Worm (Caenorhabditis elegans) whole organism, young adult: ENCODE data around the gene Y62H9A.15.
A peak's percentile ranks its signal among the peaks of the same experiment; 100 is the strongest.

ENCODE experiments used
- B0019.2 ChIP-seq: fragments of 200-800 bp; sonication (Bioruptor generic); conservative IDR thresholded peaks from 2 replicates; pipeline ENCODE4 v1.3.6; 2022; ENCODE audit warnings: missing genetic modification reagents, missing genetic modification characterization, missing compliant biosample characterization
- B0035.1 ChIP-seq: sonication (generic microtip); optimal IDR thresholded peaks from 2 replicates; lab custom pipeline; 2016; ENCODE audit warnings: missing genetic modification characterization, mild to moderate bottlenecking, missing compliant biosample characterization, missing genotype, missing genetic modification reagents
- D2030.7 ChIP-seq: fragments of 200-800 bp; sonication (Bioruptor generic); IDR thresholded peaks from 2 replicates; pipeline ENCODE4 v1.3.6; 2022; ENCODE audit warnings: missing genetic modification reagents, missing genetic modification characterization, missing compliant biosample characterization
- F49E8.2 ChIP-seq: sonication (generic microtip); optimal IDR thresholded peaks from 3 replicates; lab custom pipeline; 2017; ENCODE audit warnings: missing genetic modification characterization, mild to moderate bottlenecking, missing compliant biosample characterization, antibody characterized with exemption, moderate library complexity; ENCODE audit not compliant: insufficient read depth
- F57A8.1 ChIP-seq: fragments of 200-800 bp; sonication (Bioruptor generic); optimal IDR thresholded peaks from 2 replicates; lab custom pipeline; 2018; ENCODE audit warnings: mild to moderate bottlenecking, missing genetic modification characterization, moderate library complexity, missing compliant biosample characterization
- T07F8.4 ChIP-seq: sonication (generic microtip); optimal IDR thresholded peaks from 2 replicates; lab custom pipeline; 2016; ENCODE audit warnings: mild to moderate bottlenecking, missing genetic modification characterization, moderate library complexity, missing compliant biosample characterization
- Y53F4B.3 ChIP-seq: fragments of 200-800 bp; sonication (Bioruptor generic); IDR thresholded peaks from 2 replicates; pipeline ENCODE4 v1.3.6; 2022; ENCODE audit warnings: missing genetic modification reagents, missing genetic modification characterization, missing compliant biosample characterization
- Y53G8AR.9 ChIP-seq: fragments of 200-800 bp; sonication (Bioruptor generic); conservative IDR thresholded peaks from 2 replicates; pipeline ENCODE4 v1.3.6; 2022; ENCODE audit warnings: missing genetic modification reagents, missing genetic modification characterization, missing compliant biosample characterization
- Y56A3A.18 ChIP-seq: fragments of 200-800 bp; sonication (Bioruptor generic); IDR thresholded peaks from 2 replicates; pipeline ENCODE4 v1.3.6; 2022; ENCODE audit warnings: missing genetic modification reagents, missing genetic modification characterization, missing compliant biosample characterization
- Y67H2A.10 ChIP-seq: fragments of 200-800 bp; sonication (Bioruptor generic); conservative IDR thresholded peaks from 2 replicates; pipeline ENCODE4 v1.3.6; 2022; ENCODE audit warnings: missing genetic modification reagents, missing genetic modification characterization, missing compliant biosample characterization
- Y95B8A.8 ChIP-seq: fragments of 200-800 bp; sonication (Bioruptor generic); IDR thresholded peaks from 2 replicates; pipeline ENCODE4 v1.3.6; 2022; ENCODE audit warnings: missing genetic modification reagents, missing genetic modification characterization, missing compliant biosample characterization
- ZK185.1 ChIP-seq: sonication (generic microtip); optimal IDR thresholded peaks from 2 replicates; lab custom pipeline; 2016; ENCODE audit warnings: mild to moderate bottlenecking, missing genetic modification characterization, missing compliant biosample characterization; ENCODE audit not compliant: poor library complexity, severe bottlenecking
- akir-1 ChIP-seq: fragments of 200-800 bp; sonication (Bioruptor generic); optimal IDR thresholded peaks from 2 replicates; lab custom pipeline; 2018; ENCODE audit warnings: mild to moderate bottlenecking, missing genetic modification characterization, moderate library complexity, missing compliant biosample characterization
- aptf-2 ChIP-seq: fragments of 200-800 bp; sonication (Bioruptor generic); conservative IDR thresholded peaks from 2 replicates; pipeline ENCODE4 v1.3.6; 2022; ENCODE audit warnings: missing genetic modification reagents, missing genetic modification characterization, missing compliant biosample characterization
- athp-1 ChIP-seq: sonication (generic microtip); optimal IDR thresholded peaks from 2 replicates; lab custom pipeline; 2017; ENCODE audit warnings: mild to moderate bottlenecking, missing genetic modification characterization, missing compliant biosample characterization
- bed-1 ChIP-seq: fragments of 200-800 bp; sonication (Bioruptor generic); IDR thresholded peaks from 2 replicates; pipeline ENCODE4 v1.3.6; 2022; ENCODE audit warnings: missing genetic modification reagents, missing genetic modification characterization, missing compliant biosample characterization
- cebp-1 ChIP-seq, 2 experiments: fragments of 200-800 bp in 1 of 2; sonication (Bioruptor generic) in 1 of 2; sonication (generic microtip) in 1 of 2; IDR thresholded peaks in 1 of 2; optimal IDR thresholded peaks in 1 of 2; 2 replicates each; pipeline versions ENCODE4 v1.3.6 to Lab custom; 2017 to 2022; ENCODE audit warnings: missing compliant biosample characterization in 2 of 2, missing genetic modification characterization in 2 of 2, mild to moderate bottlenecking in 1 of 2, missing genetic modification reagents in 1 of 2, moderate library complexity in 1 of 2
- cebp-2 ChIP-seq: fragments of 200-800 bp; sonication (Bioruptor generic); IDR thresholded peaks from 2 replicates; pipeline ENCODE4 v1.3.6; 2022; ENCODE audit warnings: missing genetic modification characterization, missing compliant biosample characterization
- ceh-27 ChIP-seq: fragments of 200-800 bp; sonication (Bioruptor generic); optimal IDR thresholded peaks from 2 replicates; lab custom pipeline; 2018; ENCODE audit warnings: mild to moderate bottlenecking, missing genetic modification characterization, moderate library complexity, missing compliant biosample characterization
- ceh-40 ChIP-seq: fragments of 200-800 bp; sonication (Bioruptor generic); IDR thresholded peaks from 2 replicates; pipeline ENCODE4 v1.3.6; 2022; ENCODE audit warnings: missing genetic modification characterization, missing compliant biosample characterization
- ceh-91 ChIP-seq: fragments of 200-800 bp; sonication (Bioruptor generic); IDR thresholded peaks from 2 replicates; pipeline ENCODE4 v1.3.6; 2022; ENCODE audit warnings: missing genetic modification reagents, missing genetic modification characterization, missing compliant biosample characterization
- dpl-1 ChIP-seq: fragments of 150-350 bp; optimal IDR thresholded peaks from 2 replicates; lab custom pipeline; 2014; ENCODE audit warnings: missing biosample characterization, missing genetic modification reagents, missing genetic modification characterization
- egrh-3 ChIP-seq: fragments of 200-800 bp; sonication (Bioruptor generic); IDR thresholded peaks from 2 replicates; pipeline ENCODE4 v1.3.6; 2022; ENCODE audit warnings: missing genetic modification reagents, missing genetic modification characterization, missing compliant biosample characterization
- ets-4 ChIP-seq: fragments of 200-800 bp; sonication (Bioruptor generic); optimal IDR thresholded peaks from 2 replicates; lab custom pipeline; 2018; ENCODE audit warnings: mild to moderate bottlenecking, missing genetic modification characterization, missing compliant biosample characterization
- fkh-3 ChIP-seq: sonication (generic microtip); optimal IDR thresholded peaks from 2 replicates; lab custom pipeline; 2016; ENCODE audit warnings: mild to moderate bottlenecking, missing genetic modification characterization, missing compliant biosample characterization
- him-1 ChIP-seq: sonication (generic microtip); optimal IDR thresholded peaks from 2 replicates; lab custom pipeline; 2016; ENCODE audit warnings: missing genotype, missing genetic modification reagents, missing genetic modification characterization, missing compliant biosample characterization
- hlh-26 ChIP-seq: fragments of 200-800 bp; sonication (Bioruptor generic); conservative IDR thresholded peaks from 2 replicates; pipeline ENCODE4 v1.3.6; 2022; ENCODE audit warnings: missing genetic modification reagents, missing genetic modification characterization, missing compliant biosample characterization
- hmg-20 ChIP-seq: fragments of 200-800 bp; sonication (Bioruptor generic); IDR thresholded peaks from 2 replicates; pipeline ENCODE4 v1.3.6; 2022; ENCODE audit warnings: missing genetic modification reagents, missing genetic modification characterization, missing compliant biosample characterization
- hrde-1 ChIP-seq: sonication (generic microtip); optimal IDR thresholded peaks from 2 replicates; lab custom pipeline; 2016; ENCODE audit warnings: missing genetic modification characterization, mild to moderate bottlenecking, missing compliant biosample characterization, moderate library complexity, missing genotype, missing genetic modification reagents, borderline replicate concordance
- let-526 ChIP-seq: fragments of 200-800 bp; sonication (Bioruptor generic); IDR thresholded peaks from 2 replicates; pipeline ENCODE4 v1.3.6; 2022; ENCODE audit warnings: missing genetic modification reagents, missing genetic modification characterization, missing compliant biosample characterization
- lsl-1 ChIP-seq: fragments of 200-800 bp; sonication (Bioruptor generic); optimal IDR thresholded peaks from 2 replicates; lab custom pipeline; 2018; ENCODE audit warnings: mild to moderate bottlenecking, missing genetic modification characterization, moderate library complexity, missing compliant biosample characterization
- madf-3 ChIP-seq: fragments of 200-800 bp; sonication (Bioruptor generic); IDR thresholded peaks from 2 replicates; pipeline ENCODE4 v1.3.6; 2022; ENCODE audit warnings: missing genetic modification reagents, missing genetic modification characterization, missing compliant biosample characterization
- mel-28 ChIP-seq: sonication (generic microtip); optimal IDR thresholded peaks from 2 replicates; lab custom pipeline; 2016; ENCODE audit warnings: borderline replicate concordance, mild to moderate bottlenecking, missing genetic modification characterization, missing compliant biosample characterization
- mes-4 ChIP-seq: sonication (generic microtip); optimal IDR thresholded peaks from 2 replicates; lab custom pipeline; 2016; ENCODE audit warnings: missing genotype, missing genetic modification characterization, missing compliant biosample characterization
- nfya-2 ChIP-seq: fragments of 200-800 bp; sonication (Bioruptor generic); IDR thresholded peaks from 2 replicates; pipeline ENCODE4 v1.3.6; 2022; ENCODE audit warnings: missing genetic modification reagents, missing genetic modification characterization, missing compliant biosample characterization
- nfyb-1 ChIP-seq: fragments of 200-800 bp; sonication (Bioruptor generic); IDR thresholded peaks from 2 replicates; pipeline ENCODE4 v1.3.6; 2022; ENCODE audit warnings: missing genetic modification reagents, missing genetic modification characterization, missing compliant biosample characterization
- nhr-80 ChIP-seq: sonication (generic microtip); optimal IDR thresholded peaks from 2 replicates; lab custom pipeline; 2016; ENCODE audit warnings: missing genetic modification characterization, missing compliant biosample characterization
- pha-4 ChIP-seq: fragments of 150-350 bp; sonication (generic microtip); optimal IDR thresholded peaks from 2 replicates; lab custom pipeline; 2014; ENCODE audit warnings: missing biosample characterization, missing genetic modification reagents, missing genetic modification characterization
- rcor-1 ChIP-seq: fragments of 200-800 bp; sonication (Bioruptor generic); IDR thresholded peaks from 2 replicates; pipeline ENCODE4 v1.3.6; 2022; ENCODE audit warnings: missing genetic modification reagents, missing genetic modification characterization, missing compliant biosample characterization
- rec-8 ChIP-seq, 2 experiments: sonication (generic microtip); optimal IDR thresholded peaks; 2 replicates each; lab custom pipeline; 2016; ENCODE audit warnings: mild to moderate bottlenecking in 2 of 2, missing genetic modification characterization in 2 of 2, missing genetic modification reagents in 2 of 2, missing genotype in 2 of 2, missing biosample characterization in 1 of 2, missing compliant biosample characterization in 1 of 2, moderate library complexity in 1 of 2
- sea-2 ChIP-seq: fragments of 200-800 bp; sonication (Bioruptor generic); IDR thresholded peaks from 2 replicates; pipeline ENCODE4 v1.3.6; 2022; ENCODE audit warnings: missing genetic modification characterization, missing compliant biosample characterization
- snpc-3.4 ChIP-seq: sonication (generic microtip); optimal IDR thresholded peaks from 2 replicates; lab custom pipeline; 2017; ENCODE audit warnings: missing genetic modification characterization, mild to moderate bottlenecking, missing compliant biosample characterization, antibody characterized with exemption, moderate library complexity, missing genotype, missing genetic modification reagents
- tbx-9 ChIP-seq: sonication (generic microtip); optimal IDR thresholded peaks from 2 replicates; lab custom pipeline; 2016; ENCODE audit warnings: borderline replicate concordance, missing genetic modification characterization, inconsistent platforms, missing compliant biosample characterization
- zfh-2 ChIP-seq: fragments of 200-800 bp; sonication (Bioruptor generic); conservative IDR thresholded peaks from 2 replicates; pipeline ENCODE4 v1.3.6; 2022; ENCODE audit warnings: missing genetic modification reagents, missing genetic modification characterization, missing compliant biosample characterization
- zim-3 ChIP-seq: sonication (generic microtip); optimal IDR thresholded peaks from 2 replicates; lab custom pipeline; 2017; ENCODE audit warnings: mild to moderate bottlenecking, missing genetic modification characterization, moderate library complexity, missing compliant biosample characterization
- ztf-26 ChIP-seq: sonication (generic microtip); optimal IDR thresholded peaks from 2 replicates; lab custom pipeline; 2017; ENCODE audit warnings: missing genetic modification characterization, missing compliant biosample characterization
- ztf-6 ChIP-seq: fragments of 200-800 bp; sonication (Bioruptor generic); IDR thresholded peaks from 2 replicates; pipeline ENCODE4 v1.3.6; 2022; ENCODE audit warnings: missing genetic modification reagents, missing genetic modification characterization, missing compliant biosample characterization

Y62H9A.15 gene

DNA sequence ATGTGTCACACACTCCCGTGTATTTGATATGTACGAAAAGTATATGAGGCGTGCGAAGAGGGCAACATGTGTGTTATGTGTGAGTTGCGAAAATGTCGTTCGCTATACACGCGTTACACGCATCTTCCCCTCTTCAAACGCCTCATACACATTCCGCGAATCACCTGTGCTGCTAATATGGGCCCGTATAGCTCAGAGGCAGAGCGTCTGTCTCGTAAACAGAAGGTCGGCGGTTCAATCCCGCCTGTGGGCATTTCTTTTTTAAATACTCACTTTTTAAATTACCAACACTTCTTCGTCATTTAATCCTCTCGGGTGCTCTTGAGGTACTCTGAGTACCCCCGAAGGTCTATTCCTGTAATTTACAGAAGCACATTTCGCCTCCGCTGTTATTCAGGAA lies 23.6 kb upstream of the Y62H9A.15 start (continued):
- peak; percentile 58 for TF ChIP-seq athp-1
- peak in 1 of 2 experiments; percentile 50 for TF ChIP-seq rec-8 (tag; optimal IDR thresholded peaks at IDR 0.05; lab: Kevin White, UChicago)
- TF ChIP-seq B0035.1 (tag; lab: Kevin White, UChicago): peak; percentile 42
- no peak for TF ChIP-seq Y95B8A.8 (GFP tag; lab: Robert Waterston, UW)
- peak; percentile 86 for TF ChIP-seq D2030.7 (GFP tag; lab: Robert Waterston, UW)
- TF ChIP-seq zfh-2 (GFP tag; lab: Robert Waterston, UW): no peak
- TF ChIP-seq hlh-26 (GFP tag; lab: Robert Waterston, UW): no peak
- TF ChIP-seq F57A8.1: peak; percentile 22
- peak; percentile 16; the same call in 1 of the 2 replicates for TF ChIP-seq hmg-20 (GFP tag; lab: Robert Waterston, UW)
- TF ChIP-seq madf-3: 0 out of 2 replicates have a peak, but pooled peaks have one; percentile 17
- TF ChIP-seq T07F8.4 (tag; lab: Kevin White, UChicago): peak; percentile 23
- TF ChIP-seq dpl-1 (GFP tag; lab: Kevin White, UChicago): no peak
- no peak for TF ChIP-seq nfya-2
- peak; percentile 87 for TF ChIP-seq him-1
- peak; percentile 2 for TF ChIP-seq mes-4
- no peak for TF ChIP-seq F49E8.2 (tag; lab: Kevin White, UChicago)
- TF ChIP-seq nhr-80 (tag; lab: Kevin White, UChicago): no peak
- TF ChIP-seq bed-1 (GFP tag; lab: Robert Waterston, UW): peak; percentile 56; the same call in 1 of the 2 replicates
- 0 out of 2 replicates have a peak, but pooled peaks have one; percentile 26 for TF ChIP-seq Y53F4B.3
- TF ChIP-seq ceh-27 (GFP tag; lab: Kevin White, UChicago): peak; percentile 3
- TF ChIP-seq akir-1: no peak
- TF ChIP-seq aptf-2 (GFP tag; lab: Robert Waterston, UW): no peak
- peak; percentile 17 for TF ChIP-seq hrde-1 (tag; lab: Kevin White, UChicago)
- TF ChIP-seq tbx-9: no peak
- TF ChIP-seq egrh-3: no peak
- no peak for TF ChIP-seq lsl-1
- peak; percentile 62 for TF ChIP-seq snpc-3.4
- no peak for TF ChIP-seq pha-4
- peak; percentile 50 for TF ChIP-seq ZK185.1
- no peak for TF ChIP-seq ceh-91 (GFP tag; lab: Robert Waterston, UW)
- TF ChIP-seq cebp-1 (GFP tag; IDR thresholded peaks at IDR 0.05; lab: Robert Waterston, UW): 0 out of 2 replicates have a peak, but pooled peaks have one; percentile 30
- TF ChIP-seq cebp-1 (tag; optimal IDR thresholded peaks at IDR 0.05; lab: Kevin White, UChicago): no peak
- peak; percentile 14 for TF ChIP-seq zim-3 (tag; lab: Kevin White, UChicago)
- no peak for TF ChIP-seq Y67H2A.10 (GFP tag; lab: Robert Waterston, UW)
- TF ChIP-seq mel-28 (tag; lab: Kevin White, UChicago): no peak
- no peak for TF ChIP-seq fkh-3 (tag; lab: Kevin White, UChicago)
- no peak for TF ChIP-seq B0019.2 (GFP tag; lab: Robert Waterston, UW)
- TF ChIP-seq let-526: no peak
- TF ChIP-seq cebp-2: peak; percentile 85
- peak; percentile 27; the same call in 1 of the 2 replicates for TF ChIP-seq rcor-1 (GFP tag; lab: Robert Waterston, UW)
- TF ChIP-seq sea-2 (GFP tag; lab: Robert Waterston, UW): peak; percentile 82; the same call in 1 of the 2 replicates
- 0 out of 2 replicates have a peak, but pooled peaks have one; percentile 42 for TF ChIP-seq Y56A3A.18 (GFP tag; lab: Robert Waterston, UW)
- no peak for TF ChIP-seq Y53G8AR.9
- peak; percentile 67 for TF ChIP-seq nfyb-1 (GFP tag; lab: Robert Waterston, UW)
- TF ChIP-seq ceh-40 (GFP tag; lab: Robert Waterston, UW): 0 out of 2 replicates have a peak, but pooled peaks have one; percentile 50
- TF ChIP-seq ztf-26 (tag; lab: Kevin White, UChicago): no peak
- TF ChIP-seq ztf-6 (GFP tag; lab: Robert Waterston, UW): no peak
- peak; percentile 4 for TF ChIP-seq ets-4 (GFP tag; lab: Kevin White, UChicago)
